5 fruit fly cellular contexts compared by ENCODE assay signal in the genomic region with DNA sequence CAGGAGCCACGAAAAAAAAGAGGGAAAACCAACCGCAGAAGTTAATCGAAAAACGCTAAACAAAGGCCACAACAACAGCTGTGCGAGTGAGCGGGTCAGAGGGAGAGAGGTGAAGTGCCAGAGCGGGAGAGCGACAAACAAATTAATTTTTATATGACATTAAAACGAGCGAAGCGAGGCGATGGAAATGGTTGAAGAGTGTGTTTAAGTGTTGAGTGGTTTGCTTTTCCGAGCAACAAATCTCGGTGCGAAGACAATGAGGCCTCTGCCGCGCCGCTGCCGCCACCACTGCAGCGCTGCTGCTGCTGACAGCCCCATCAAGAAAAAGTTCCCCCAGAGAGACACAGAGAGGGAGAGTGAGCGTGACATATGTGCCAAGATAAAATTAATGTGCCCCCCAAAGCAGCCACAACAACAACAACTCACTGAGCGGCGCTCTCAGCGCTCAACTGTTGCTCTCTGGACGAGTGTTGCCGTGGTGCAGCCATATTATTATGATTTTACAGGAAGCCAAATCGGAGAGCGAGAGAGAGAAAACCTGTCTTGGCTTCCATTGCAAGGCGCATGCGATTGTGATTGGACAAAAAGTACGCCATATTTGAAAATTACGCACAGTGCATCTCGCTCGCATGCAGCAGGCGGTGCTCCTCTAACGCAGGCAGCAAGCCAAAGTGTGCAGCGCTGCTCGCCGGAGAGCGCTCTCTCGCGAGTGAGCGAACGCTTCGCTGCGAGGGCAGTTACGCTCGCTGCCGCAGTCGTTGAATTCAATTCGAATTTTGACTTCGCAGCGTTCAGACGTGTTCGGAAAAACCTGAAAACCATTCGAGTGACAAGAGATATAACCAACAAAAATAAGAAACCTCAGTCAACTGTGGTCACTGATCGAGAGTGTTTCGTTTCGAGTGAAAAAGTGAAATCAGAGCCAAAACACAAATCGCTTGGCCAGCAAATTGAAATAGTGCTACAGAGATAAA.
A peak's percentile ranks its signal among the peaks of the same experiment; 100 is the strongest.
TF ChIP-seq lines count a peak whose summit lies in the region.

A gene (plus strand): TSS at position 763 of the 974 bp plus-strand sequence.

TF ChIP-seq in whole organism, adult, 20 proteins besides CTCF, POLR2A, EP300 and RAD21 (continued from another document):
- TF ChIP-seq bab1 (GFP tag; optimal IDR thresholded peaks at IDR 0.05; lab: Kevin White, UChicago) = peak; percentile 2
- TF ChIP-seq kay (GFP tag; lab: Kevin White, UChicago; ENCODE audit: borderline replicate concordance) = no peak
- TF ChIP-seq tj (GFP tag; optimal IDR thresholded peaks at IDR 0.05; lab: Kevin White, UChicago) = peak; percentile 73
- peak; percentile 21 for TF ChIP-seq CG12768 (GFP tag; optimal IDR thresholded peaks at IDR 0.05; lab: Kevin White, UChicago)
- TF ChIP-seq Clk (GFP tag; optimal IDR thresholded peaks at IDR 0.05; lab: Kevin White, UChicago) = peak; percentile 26
- TF ChIP-seq cic (GFP tag; optimal IDR thresholded peaks at IDR 0.05; lab: Kevin White, UChicago) = no peak
TF ChIP-seq in whole organism, adult: peak in this region for 12.

TF ChIP-seq in whole organism, embryonic, 481 proteins besides CTCF, POLR2A, EP300 and RAD21 (continued from another document and continues in another):
- peak; percentile 55 for TF ChIP-seq CG13287 (GFP tag; IDR thresholded peaks at IDR 0.05; lab: Robert Waterston, UW; ENCODE audit: partially characterized antibody)
- TF ChIP-seq gcm2 (GFP tag; optimal IDR thresholded peaks at IDR 0.05; lab: Kevin White, UChicago) = peak; percentile 35
- no peak for TF ChIP-seq CG17802 (tag; optimal IDR thresholded peaks at IDR 0.05; lab: Kevin White, UChicago)
- TF ChIP-seq CG11695 (GFP tag; IDR thresholded peaks at IDR 0.05; lab: Robert Waterston, UW) = 0 out of 3 replicates have a peak, but pooled peaks have one; percentile 42
- TF ChIP-seq CG16863 (GFP tag; optimal IDR thresholded peaks at IDR 0.05; lab: Kevin White, UChicago) = peak; percentile 19
- TF ChIP-seq CG12744 (GFP tag; optimal IDR thresholded peaks at IDR 0.05; lab: Kevin White, UChicago) = peak; percentile 11
- 0 out of 3 replicates have a peak, but pooled peaks have one; percentile 34 for TF ChIP-seq CG14860 (GFP tag; IDR thresholded peaks at IDR 0.05; lab: Robert Waterston, UW; ENCODE audit: partially characterized antibody)
- TF ChIP-seq bab2 (GFP tag; optimal IDR thresholded peaks at IDR 0.05; lab: Kevin White, UChicago) = no peak
- no peak for TF ChIP-seq CG3847 (GFP tag; IDR thresholded peaks at IDR 0.05; lab: Robert Waterston, UW)
- 0 out of 3 replicates have a peak, but pooled peaks have one; percentile 16 for TF ChIP-seq CG16813 (GFP tag; IDR thresholded peaks at IDR 0.05; lab: Robert Waterston, UW; ENCODE audit: partially characterized antibody)
- TF ChIP-seq CG15601 (tag; optimal IDR thresholded peaks at IDR 0.05; lab: Kevin White, UChicago) = peak; percentile 71
- peak; percentile 16 to 44 for TF ChIP-seq bsh (GFP tag; optimal IDR thresholded peaks at IDR 0.05; lab: Kevin White, UChicago)
- peak; percentile 41 for TF ChIP-seq BtbVII (GFP tag; optimal IDR thresholded peaks at IDR 0.05; lab: Kevin White, UChicago)
- TF ChIP-seq Deaf1 (tag; optimal IDR thresholded peaks at IDR 0.05; lab: Kevin White, UChicago) = peak; percentile 78
- TF ChIP-seq Nf-YC (tag; optimal IDR thresholded peaks at IDR 0.05; lab: Kevin White, UChicago) = peak; percentile 99
- peak; percentile 47; the same call in 2 of the 3 replicates for TF ChIP-seq otp (GFP tag; IDR thresholded peaks at IDR 0.05; lab: Robert Waterston, UW)
- peak; percentile 32 for TF ChIP-seq Dad (GFP tag; optimal IDR thresholded peaks at IDR 0.05; lab: Kevin White, UChicago)
- peak; percentile 37 for TF ChIP-seq salm (tag; optimal IDR thresholded peaks at IDR 0.05; lab: Kevin White, UChicago)
- peak; percentile 75; the same call in 2 of the 3 replicates for TF ChIP-seq gce (GFP tag; IDR thresholded peaks at IDR 0.05; lab: Robert Waterston, UW)
- peak; percentile 77 for TF ChIP-seq lab (GFP tag; optimal IDR thresholded peaks at IDR 0.05; lab: Kevin White, UChicago)
- TF ChIP-seq zf30C (GFP tag; optimal IDR thresholded peaks at IDR 0.05; lab: Kevin White, UChicago) = peak; percentile 24
- peak; percentile 4 for TF ChIP-seq jing (GFP tag; optimal IDR thresholded peaks at IDR 0.05; lab: Kevin White, UChicago)
- peak; percentile 98 for TF ChIP-seq CG4360 (GFP tag; IDR thresholded peaks at IDR 0.05; lab: Robert Waterston, UW)
- TF ChIP-seq MTF-1 (GFP tag; optimal IDR thresholded peaks at IDR 0.05; lab: Kevin White, UChicago; ENCODE audit: borderline replicate concordance) = peak; percentile 20
- TF ChIP-seq gsb-n (tag; optimal IDR thresholded peaks at IDR 0.05; lab: Kevin White, UChicago) = peak; percentile 24

TF ChIP-seq in whole organism, prepupa, 60 proteins besides CTCF, POLR2A, EP300 and RAD21 (continued from another document and continues in another):
- no peak for TF ChIP-seq Sox15 (GFP tag; optimal IDR thresholded peaks at IDR 0.05; lab: Kevin White, UChicago)
- TF ChIP-seq salr (GFP tag; optimal IDR thresholded peaks at IDR 0.05; lab: Kevin White, UChicago) = no peak
- TF ChIP-seq dac (GFP tag; optimal IDR thresholded peaks at IDR 0.05; lab: Kevin White, UChicago) = no peak
- TF ChIP-seq CG10669 (GFP tag; optimal IDR thresholded peaks at IDR 0.05; lab: Kevin White, UChicago) = peak; percentile 14
- peak; percentile 1 for TF ChIP-seq Hr4 (GFP tag; optimal IDR thresholded peaks at IDR 0.05; lab: Kevin White, UChicago)
- TF ChIP-seq CG16779 (tag; optimal IDR thresholded peaks at IDR 0.05; lab: Kevin White, UChicago) = peak; percentile 59
- peak; percentile 5 for TF ChIP-seq Smox (GFP tag; optimal IDR thresholded peaks at IDR 0.05; lab: Kevin White, UChicago)
- no peak for TF ChIP-seq CG11902 (GFP tag; optimal IDR thresholded peaks at IDR 0.05; lab: Kevin White, UChicago)
- peak; percentile 63 for TF ChIP-seq CG6163 (GFP tag; IDR thresholded peaks at IDR 0.05; lab: Robert Waterston, UW)
- TF ChIP-seq Eip78C (GFP tag; lab: Kevin White, UChicago) = peak; percentile 89
- no peak for TF ChIP-seq CG3032 (tag; optimal IDR thresholded peaks at IDR 0.05; lab: Kevin White, UChicago)
- TF ChIP-seq CG9139 (GFP tag; optimal IDR thresholded peaks at IDR 0.05; lab: Kevin White, UChicago) = peak; percentile 19
- peak; percentile 57 for TF ChIP-seq vri (GFP tag; optimal IDR thresholded peaks at IDR 0.05; lab: Kevin White, UChicago)
- TF ChIP-seq fkh (GFP tag; optimal IDR thresholded peaks at IDR 0.05; lab: Kevin White, UChicago) = peak; percentile 51
- TF ChIP-seq topi (GFP tag; optimal IDR thresholded peaks at IDR 0.05; lab: Kevin White, UChicago) = peak; percentile 17
- no peak for TF ChIP-seq CG8632 (GFP tag; optimal IDR thresholded peaks at IDR 0.05; lab: Kevin White, UChicago)
- no peak for TF ChIP-seq CG34406 (GFP tag; optimal IDR thresholded peaks at IDR 0.05; lab: Kevin White, UChicago)
- TF ChIP-seq achi (GFP tag; optimal IDR thresholded peaks at IDR 0.05; lab: Kevin White, UChicago) = peak; percentile 32
- TF ChIP-seq lz (GFP tag; optimal IDR thresholded peaks at IDR 0.05; lab: Kevin White, UChicago) = peak; percentile 16
- peak; percentile 67 for TF ChIP-seq CG3919 (GFP tag; optimal IDR thresholded peaks at IDR 0.05; lab: Kevin White, UChicago)
- TF ChIP-seq CG6854 (GFP tag; optimal IDR thresholded peaks at IDR 0.05; lab: Kevin White, UChicago) = peak; percentile 58
- peak; percentile 15 for TF ChIP-seq cyc (GFP tag; optimal IDR thresholded peaks at IDR 0.05; lab: Kevin White, UChicago)
- TF ChIP-seq CG6808 (GFP tag; optimal IDR thresholded peaks at IDR 0.05; lab: Kevin White, UChicago) = no peak
- TF ChIP-seq esn (GFP tag; optimal IDR thresholded peaks at IDR 0.05; lab: Kevin White, UChicago) = peak; percentile 27
- TF ChIP-seq Lpt (GFP tag; optimal IDR thresholded peaks at IDR 0.05; lab: Kevin White, UChicago) = no peak
- no peak; the same call in 1 of the 2 replicates for TF ChIP-seq CG11294 (GFP tag; IDR thresholded peaks at IDR 0.05; lab: Robert Waterston, UW)
- TF ChIP-seq CG31627 (GFP tag; optimal IDR thresholded peaks at IDR 0.05; lab: Kevin White, UChicago) = no peak
- peak; percentile 26 for TF ChIP-seq spab (GFP tag; optimal IDR thresholded peaks at IDR 0.05; lab: Kevin White, UChicago)
- TF ChIP-seq Eip93F (GFP tag; optimal IDR thresholded peaks at IDR 0.05; lab: Kevin White, UChicago) = no peak
- no peak for TF ChIP-seq acj6 (GFP tag; optimal IDR thresholded peaks at IDR 0.05; lab: Kevin White, UChicago)

TF ChIP-seq in whole organism, pupa, 21 proteins besides CTCF, POLR2A, EP300 and RAD21 (continued from another document):
- no peak for TF ChIP-seq gl (tag; optimal IDR thresholded peaks at IDR 0.05; lab: Kevin White, UChicago)
- peak; percentile 58; the same call in 2 of the 3 replicates for TF ChIP-seq CG4496 (GFP tag; IDR thresholded peaks at IDR 0.05; lab: Robert Waterston, UW)
- peak; percentile 9 for TF ChIP-seq CG15710 (tag; optimal IDR thresholded peaks at IDR 0.05; lab: Kevin White, UChicago)
- no peak for TF ChIP-seq Snoo (tag; optimal IDR thresholded peaks at IDR 0.05; lab: Kevin White, UChicago)
- no peak for TF ChIP-seq rn (GFP tag; IDR thresholded peaks at IDR 0.05; lab: Robert Waterston, UW)
- no peak for TF ChIP-seq D1 (tag; optimal IDR thresholded peaks at IDR 0.05; lab: Kevin White, UChicago)

TF ChIP-seq in whole organism, wandering third instar larva, 38 proteins besides CTCF, POLR2A, EP300 and RAD21 (continued from another document):
- TF ChIP-seq OdsH (GFP tag; optimal IDR thresholded peaks at IDR 0.05; lab: Kevin White, UChicago) (peak; percentile 26), Vsx2 (GFP tag; optimal IDR thresholded peaks at IDR 0.05; lab: Kevin White, UChicago; ENCODE audit: partially characterized antibody) (peak; percentile 91), Myc (optimal IDR thresholded peaks at IDR 0.05; lab: Kevin White, UChicago) (no peak), HLH106 (tag; optimal IDR thresholded peaks at IDR 0.05; lab: Kevin White, UChicago) (peak; percentile 1), dl (GFP tag; optimal IDR thresholded peaks at IDR 0.05; lab: Kevin White, UChicago; ENCODE audit: insufficient read depth in 1 of 2, partially characterized antibody in 2 of 2) (peak; percentile 92 to 93), brk (GFP tag; optimal IDR thresholded peaks at IDR 0.05; lab: Kevin White, UChicago) (peak; percentile 82), sv (GFP tag; optimal IDR thresholded peaks at IDR 0.05; lab: Kevin White, UChicago) (no peak), CrebA (GFP tag; optimal IDR thresholded peaks at IDR 0.05; lab: Kevin White, UChicago; ENCODE audit: borderline replicate concordance) (peak; percentile 78), Hr78 (GFP tag; optimal IDR thresholded peaks at IDR 0.05; lab: Kevin White, UChicago) (no peak), Hnf4 (GFP tag; optimal IDR thresholded peaks at IDR 0.05; lab: Kevin White, UChicago) (peak; percentile 16), CG32264 (GFP tag; optimal IDR thresholded peaks at IDR 0.05; lab: Kevin White, UChicago) (peak; percentile 10)
